Fruit fly (Drosophila melanogaster): Measurements from ENCODE around the gene moody.

moody gene

dm6 chrX:2088798-2089197, 38.9 kb upstream of the moody start:
- TF ChIP-seq dl (GFP tag; optimal IDR thresholded peaks at IDR 0.05; ENCODE audit: insufficient read depth in 1 of 2, partially characterized antibody in 2 of 2) (no peak), psq (GFP tag; optimal IDR thresholded peaks at IDR 0.05) (no peak), Sp1 (GFP tag; optimal IDR thresholded peaks at IDR 0.05) (no peak), CG32264 (GFP tag; optimal IDR thresholded peaks at IDR 0.05) (no peak), dsf (GFP tag; optimal IDR thresholded peaks at IDR 0.05; ENCODE audit: borderline replicate concordance) (no peak), lola (GFP tag; optimal IDR thresholded peaks at IDR 0.05) (no peak), Dfd (GFP tag; optimal IDR thresholded peaks at IDR 0.05) (no peak), sv (GFP tag; optimal IDR thresholded peaks at IDR 0.05) (no peak), Hr83 (GFP tag; optimal IDR thresholded peaks at IDR 0.05; ENCODE audit: poor library complexity, severe bottlenecking) (no peak), ey (GFP tag; optimal IDR thresholded peaks at IDR 0.05) (no peak), rgr (GFP tag; optimal IDR thresholded peaks at IDR 0.05) (no peak), tai (GFP tag; optimal IDR thresholded peaks at IDR 0.05) (no peak)

dm6 chrX:2087501-2087900, 37.6 kb upstream of the moody start:
- no peak for TF ChIP-seq Jra (GFP tag; optimal IDR thresholded peaks at IDR 0.05)
- TF ChIP-seq h (GFP tag; optimal IDR thresholded peaks at IDR 0.05): no peak
- TF ChIP-seq Dfd (GFP tag; optimal IDR thresholded peaks at IDR 0.05): no peak
- no peak for TF ChIP-seq Hr83 (GFP tag; optimal IDR thresholded peaks at IDR 0.05; ENCODE audit: poor library complexity, severe bottlenecking)
- no peak for TF ChIP-seq dsf (GFP tag; optimal IDR thresholded peaks at IDR 0.05; ENCODE audit: borderline replicate concordance)
- no peak for TF ChIP-seq Rel (GFP tag; optimal IDR thresholded peaks at IDR 0.05)
- TF ChIP-seq Rel (tag; optimal IDR thresholded peaks at IDR 0.05): no peak
- no peak for TF ChIP-seq CG32264 (GFP tag; optimal IDR thresholded peaks at IDR 0.05)

dm6 chrX:2083678-2084162, 33.8 kb upstream of the moody start:
- TF ChIP-seq Hr78 (GFP tag; optimal IDR thresholded peaks at IDR 0.05): no peak
- TF ChIP-seq woc (GFP tag; optimal IDR thresholded peaks at IDR 0.05): peak; percentile 96
- peak; percentile 92 for TF ChIP-seq OdsH (GFP tag; optimal IDR thresholded peaks at IDR 0.05)
- TF ChIP-seq lola (GFP tag; optimal IDR thresholded peaks at IDR 0.05): no peak
- no peak for TF ChIP-seq usp (GFP tag; optimal IDR thresholded peaks at IDR 0.05)
- TF ChIP-seq ey (GFP tag; optimal IDR thresholded peaks at IDR 0.05): peak; percentile 96
- TF ChIP-seq sv (GFP tag; optimal IDR thresholded peaks at IDR 0.05): peak; percentile 30
- peak; percentile 86 for TF ChIP-seq Hnf4 (GFP tag; optimal IDR thresholded peaks at IDR 0.05)
- TF ChIP-seq CG9705 (GFP tag; optimal IDR thresholded peaks at IDR 0.05): no peak
- TF ChIP-seq Mio (GFP tag; optimal IDR thresholded peaks at IDR 0.05): peak; percentile 48
- TF ChIP-seq CG32264 (GFP tag; optimal IDR thresholded peaks at IDR 0.05): peak; percentile 78
- TF ChIP-seq HLH106 (tag; optimal IDR thresholded peaks at IDR 0.05): peak; percentile 76
- no peak for TF ChIP-seq tai (GFP tag; optimal IDR thresholded peaks at IDR 0.05)
- TF ChIP-seq foxo (GFP tag; optimal IDR thresholded peaks at IDR 0.05): peak; percentile 59 to 91
- TF ChIP-seq GATAd (GFP tag; optimal IDR thresholded peaks at IDR 0.05): no peak
- no peak for TF ChIP-seq brk (GFP tag; optimal IDR thresholded peaks at IDR 0.05)
- peak; percentile 95 for TF ChIP-seq h (GFP tag; optimal IDR thresholded peaks at IDR 0.05)
- no peak for TF ChIP-seq N (GFP tag; optimal IDR thresholded peaks at IDR 0.05)
- TF ChIP-seq sage (GFP tag; optimal IDR thresholded peaks at IDR 0.05): no peak
- no peak for TF ChIP-seq Vsx2 (GFP tag; optimal IDR thresholded peaks at IDR 0.05; ENCODE audit: partially characterized antibody)
- peak; percentile 80 for TF ChIP-seq Hr83 (GFP tag; optimal IDR thresholded peaks at IDR 0.05; ENCODE audit: poor library complexity, severe bottlenecking)
- peak; percentile 91 for TF ChIP-seq jim (GFP tag; optimal IDR thresholded peaks at IDR 0.05)
- TF ChIP-seq dl (GFP tag; optimal IDR thresholded peaks at IDR 0.05; ENCODE audit: insufficient read depth in 1 of 2, partially characterized antibody in 2 of 2): peak; percentile 94 to 98
- peak; percentile 79 for TF ChIP-seq Sp1 (GFP tag; optimal IDR thresholded peaks at IDR 0.05)
- no peak for TF ChIP-seq Abd-B (GFP tag; optimal IDR thresholded peaks at IDR 0.05)
- no peak for TF ChIP-seq Dfd (GFP tag; optimal IDR thresholded peaks at IDR 0.05)
- peak; percentile 81 for TF ChIP-seq pan (optimal IDR thresholded peaks at IDR 0.05)
- TF ChIP-seq br (GFP tag; optimal IDR thresholded peaks at IDR 0.05): peak; percentile 94
- peak; percentile 49 for TF ChIP-seq Rel (GFP tag; optimal IDR thresholded peaks at IDR 0.05)
- TF ChIP-seq Rel (tag; optimal IDR thresholded peaks at IDR 0.05): peak; percentile 43
- TF ChIP-seq Myc (optimal IDR thresholded peaks at IDR 0.05): no peak
- peak; percentile 99 for TF ChIP-seq Dif (GFP tag; optimal IDR thresholded peaks at IDR 0.05; ENCODE audit: partially characterized antibody)
- TF ChIP-seq rgr (GFP tag; optimal IDR thresholded peaks at IDR 0.05): peak; percentile 92
- peak; percentile 52 for TF ChIP-seq Jra (GFP tag; optimal IDR thresholded peaks at IDR 0.05)
- TF ChIP-seq fru (GFP tag; optimal IDR thresholded peaks at IDR 0.05): peak; percentile 93
- TF ChIP-seq dmrt93B (GFP tag; optimal IDR thresholded peaks at IDR 0.05): peak; percentile 76
- peak; percentile 82 for TF ChIP-seq psq (GFP tag; optimal IDR thresholded peaks at IDR 0.05)
- peak; percentile 1 for TF ChIP-seq dsf (GFP tag; optimal IDR thresholded peaks at IDR 0.05; ENCODE audit: borderline replicate concordance)
- no peak for TF ChIP-seq CrebA (GFP tag; optimal IDR thresholded peaks at IDR 0.05; ENCODE audit: borderline replicate concordance)

Data from whole organism, wandering third instar larva.